Worm (Caenorhabditis elegans) whole organism, L1 larva: ENCODE results near the gene Y82E9BL.18.

Experiments
- ceh-82 ChIP-seq, 3 experiments: fragments of 150-350 bp in 1 of 3; sonication (generic microtip) in 2 of 3; optimal IDR thresholded peaks; 2 replicates each; lab custom pipeline; 2014 to 2017; ENCODE audit warnings: missing biosample characterization in 3 of 3, missing genetic modification characterization in 3 of 3
- dpl-1 ChIP-seq, 3 experiments: fragments of 150-350 bp in 2 of 3; sonication (generic microtip) in 1 of 3; optimal IDR thresholded peaks; 2 replicates each; lab custom pipeline; 2014 to 2017; ENCODE audit warnings: missing biosample characterization in 3 of 3, missing genetic modification characterization in 3 of 3, missing genetic modification reagents in 3 of 3
- efl-3 ChIP-seq: fragments of 200-800 bp; sonication (Bioruptor generic); optimal IDR thresholded peaks from 2 replicates; lab custom pipeline; 2018; ENCODE audit warnings: mild to moderate bottlenecking, missing genetic modification characterization, missing compliant biosample characterization
- egl-27 ChIP-seq, 2 experiments: fragments of 150-350 bp in 1 of 2; sonication (generic microtip); optimal IDR thresholded peaks; 3 replicates each; lab custom pipeline; 2017 to 2018; ENCODE audit warnings: missing biosample characterization in 2 of 2, missing genetic modification characterization in 2 of 2, missing genetic modification reagents in 2 of 2
- mdl-1 ChIP-seq, 2 experiments: fragments of 150-350 bp; optimal IDR thresholded peaks; 2 replicates each; lab custom pipeline; 2014 to 2017; ENCODE audit warnings: missing biosample characterization in 2 of 2, missing genetic modification characterization in 2 of 2, inconsistent platforms in 1 of 2
- nhr-237 ChIP-seq: fragments of 150-350 bp; optimal IDR thresholded peaks from 2 replicates; lab custom pipeline; 2014; ENCODE audit warnings: missing biosample characterization, missing genetic modification characterization
- snu-23 ChIP-seq: sonication (generic microtip); optimal IDR thresholded peaks from 2 replicates; lab custom pipeline; 2016; ENCODE audit warnings: missing genetic modification characterization, missing compliant biosample characterization
- sptf-1 ChIP-seq: fragments of 150-350 bp; optimal IDR thresholded peaks from 2 replicates; lab custom pipeline; 2014; ENCODE audit warnings: missing biosample characterization, missing genetic modification characterization
- unc-30 ChIP-seq: sonication (generic microtip); optimal IDR thresholded peaks from 2 replicates; lab custom pipeline; 2017; ENCODE audit warnings: missing biosample characterization, missing genetic modification characterization

DNA sequence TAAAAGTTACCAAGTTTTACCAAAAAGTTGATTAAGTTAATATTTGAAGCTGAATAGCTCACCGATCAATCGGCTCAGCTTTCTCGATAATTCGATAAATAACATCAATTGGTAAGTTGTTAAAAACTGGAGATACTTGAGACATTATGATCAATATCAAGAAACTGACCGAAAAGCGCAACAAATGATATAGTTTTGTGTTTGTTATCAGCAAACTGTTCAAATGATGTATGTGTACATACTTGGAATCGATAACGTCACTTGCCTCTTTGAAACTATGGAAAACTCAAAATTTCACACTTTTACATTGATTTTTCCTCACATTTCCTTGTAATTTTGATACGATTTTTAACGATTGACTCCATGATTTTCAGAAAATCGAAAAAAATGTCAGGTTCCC, 11.6 kb upstream of the Y82E9BL.18 start, which contains the start of the genes fbxa-80 and fbxa-19:
- TF ChIP-seq nhr-237 (tag; lab: Kevin White, UChicago) (no peak), efl-3 (GFP tag; lab: Kevin White, UChicago) (no peak), unc-30 (no peak), dpl-1 (GFP tag; optimal IDR thresholded peaks at IDR 0.05; lab: Kevin White, UChicago) (no peak), mdl-1 (tag; optimal IDR thresholded peaks at IDR 0.05; lab: Kevin White, UChicago) (no peak), snu-23 (GFP tag; lab: Kevin White, UChicago) (no peak), ceh-82 (tag; optimal IDR thresholded peaks at IDR 0.05; lab: Kevin White, UChicago) (no peak), sptf-1 (tag; lab: Kevin White, UChicago) (no peak), egl-27 (tag; optimal IDR thresholded peaks at IDR 0.05; lab: Kevin White, UChicago) (no peak)
